Fruit fly (Drosophila melanogaster) whole organism, pupa: ENCODE results near the gene CG6431.

Experiments used
- CG13204 ChIP-seq: fragments of 200-800 bp; sonication (Bioruptor generic); optimal IDR thresholded peaks from 2 replicates; lab custom pipeline; 2018; ENCODE audit warnings: missing biosample characterization, mild to moderate bottlenecking, missing genetic modification characterization, moderate library complexity
- CG14655 ChIP-seq: fragments of 200-800 bp; sonication (Bioruptor generic); optimal IDR thresholded peaks from 3 replicates; lab custom pipeline; 2017; ENCODE audit warnings: mild to moderate bottlenecking, missing biosample characterization, missing genetic modification reagents, missing genetic modification characterization
- CG17806 ChIP-seq: fragments of 200-800 bp; sonication (Bioruptor generic); optimal IDR thresholded peaks from 2 replicates; lab custom pipeline; 2018; ENCODE audit warnings: missing biosample characterization, mild to moderate bottlenecking, missing genetic modification characterization, moderate library complexity
- CG32121 ChIP-seq: fragments of 200-800 bp; sonication (Bioruptor generic); IDR thresholded peaks from 2 replicates; pipeline ENCODE4 v1.3.6; 2022; ENCODE audit warnings: missing biosample characterization, missing genetic modification characterization
- CG4496 ChIP-seq: fragments of 200-800 bp; sonication (Bioruptor generic); IDR thresholded peaks from 3 replicates; pipeline ENCODE4 v1.3.6; 2022; ENCODE audit warnings: missing biosample characterization, missing genetic modification characterization
- CG8301 ChIP-seq: fragments of 200-800 bp; sonication (Bioruptor generic); optimal IDR thresholded peaks from 2 replicates; lab custom pipeline; 2018; ENCODE audit warnings: missing biosample characterization, mild to moderate bottlenecking, missing genetic modification characterization
- D1 ChIP-seq: fragments of 200-800 bp; sonication (Bioruptor generic); optimal IDR thresholded peaks from 2 replicates; lab custom pipeline; 2018; ENCODE audit warnings: missing biosample characterization, mild to moderate bottlenecking, missing genetic modification characterization, moderate library complexity
- Ets98B ChIP-seq: fragments of 200-800 bp; sonication (Bioruptor generic); IDR thresholded peaks from 2 replicates; pipeline ENCODE4 v1.3.6; 2022; ENCODE audit warnings: missing biosample characterization, missing genetic modification characterization
- Pif1A ChIP-seq: fragments of 200-800 bp; sonication (Bioruptor generic); optimal IDR thresholded peaks from 3 replicates; lab custom pipeline; 2016; ENCODE audit warnings: missing biosample characterization, missing genetic modification characterization
- Pif1B ChIP-seq: fragments of 200-800 bp; sonication (Bioruptor generic); optimal IDR thresholded peaks from 3 replicates; lab custom pipeline; 2016; ENCODE audit warnings: missing biosample characterization, missing genetic modification characterization
- fd96Ca ChIP-seq: fragments of 200-800 bp; sonication (Bioruptor generic); IDR thresholded peaks from 3 replicates; pipeline ENCODE4 v1.3.6; 2022; ENCODE audit warnings: missing biosample characterization, missing genetic modification characterization
- gl ChIP-seq: fragments of 200-800 bp; sonication (Bioruptor generic); optimal IDR thresholded peaks from 2 replicates; lab custom pipeline; 2018; ENCODE audit warnings: missing biosample characterization, mild to moderate bottlenecking, missing genetic modification characterization

- TF ChIP-seq CG32121 (GFP tag; lab: Robert Waterston, UW): no peak
- no peak for TF ChIP-seq Ets98B (GFP tag; lab: Robert Waterston, UW)
- no peak for TF ChIP-seq Pif1A (GFP tag; lab: Kevin White, UChicago)
- TF ChIP-seq CG4496: no peak
- TF ChIP-seq CG13204: no peak
- no peak for TF ChIP-seq fd96Ca (GFP tag; lab: Robert Waterston, UW)
- no peak for TF ChIP-seq CG14655 (GFP tag; lab: Kevin White, UChicago)
- no peak for TF ChIP-seq CG17806 (tag; lab: Kevin White, UChicago)
- no peak for TF ChIP-seq D1 (tag; lab: Kevin White, UChicago)
- TF ChIP-seq Pif1B (GFP tag; lab: Kevin White, UChicago): no peak
- no peak for TF ChIP-seq CG8301 (tag; lab: Kevin White, UChicago)
- no peak for TF ChIP-seq gl
These were observed 30.6 kb downstream of the CG6431 start for dm6 chr2L:10754599-10754998.
